Fruit fly (Drosophila melanogaster) whole organism, embryonic: ENCODE results near the gene Cad89D.

Source experiments
- Aef1 ChIP-seq: fragments of 200-800 bp; sonication (Bioruptor generic); IDR thresholded peaks from 3 replicates; pipeline ENCODE4 v1.3.6; 2022; ENCODE audit warnings: missing biosample characterization, missing genetic modification characterization
- Atf-2 ChIP-seq: fragments of 200-800 bp; sonication (Bioruptor generic); optimal IDR thresholded peaks from 2 replicates; lab custom pipeline; 2016; ENCODE audit warnings: missing biosample characterization, missing genetic modification characterization
- C15 ChIP-seq: fragments of 200-800 bp; sonication (Bioruptor generic); IDR thresholded peaks from 3 replicates; pipeline ENCODE4 v1.3.6; 2022; ENCODE audit warnings: missing biosample characterization, missing genetic modification characterization
- CG10321 ChIP-seq: fragments of 200-800 bp; sonication (Bioruptor generic); IDR thresholded peaks from 2 replicates; pipeline ENCODE4 v1.3.6; 2022; ENCODE audit warnings: missing biosample characterization, missing genetic modification characterization
- CG11504 ChIP-seq: fragments of 200-800 bp; sonication (Bioruptor generic); optimal IDR thresholded peaks from 3 replicates; lab custom pipeline; 2019; ENCODE audit warnings: missing biosample characterization, mild to moderate bottlenecking, missing genetic modification characterization, moderate library complexity
- CG12299 ChIP-seq: fragments of 200-800 bp; sonication (Bioruptor generic); optimal IDR thresholded peaks from 2 replicates; lab custom pipeline; 2018; ENCODE audit warnings: missing biosample characterization, mild to moderate bottlenecking, missing genetic modification characterization
- CG15514 ChIP-seq: fragments of 200-800 bp; sonication (Bioruptor generic); optimal IDR thresholded peaks from 3 replicates; lab custom pipeline; 2017; ENCODE audit warnings: missing biosample characterization, missing genetic modification characterization, mild to moderate bottlenecking, moderate library complexity, missing genetic modification reagents
- CG16813 ChIP-seq: fragments of 200-800 bp; sonication (Bioruptor generic); IDR thresholded peaks from 3 replicates; pipeline ENCODE4 v1.3.6; 2022; ENCODE audit warnings: missing biosample characterization, missing genetic modification characterization; ENCODE audit not compliant: partially characterized antibody
- CG17186 ChIP-seq: fragments of 200-800 bp; sonication (Bioruptor generic); optimal IDR thresholded peaks from 3 replicates; lab custom pipeline; 2017; ENCODE audit warnings: missing biosample characterization, missing genetic modification reagents, missing genetic modification characterization
- CG17361 ChIP-seq: fragments of 200-800 bp; sonication (Bioruptor generic); IDR thresholded peaks from 3 replicates; pipeline ENCODE4 v1.3.6; 2022; ENCODE audit warnings: missing biosample characterization, missing genetic modification characterization
- CG17912 ChIP-seq: fragments of 200-800 bp; sonication (Bioruptor generic); optimal IDR thresholded peaks from 2 replicates; lab custom pipeline; 2018; ENCODE audit warnings: missing biosample characterization, mild to moderate bottlenecking, missing genetic modification characterization
- CG2129 ChIP-seq: fragments of 200-800 bp; sonication (Bioruptor generic); IDR thresholded peaks from 2 replicates; pipeline ENCODE4 v1.3.6; 2022; ENCODE audit warnings: missing biosample characterization, missing genetic modification characterization; ENCODE audit not compliant: partially characterized antibody
- CG32532 ChIP-seq: fragments of 200-800 bp; sonication (Bioruptor generic); IDR thresholded peaks from 2 replicates; pipeline ENCODE4 v1.3.6; 2022; ENCODE audit warnings: missing biosample characterization, missing genetic modification characterization
- CG3726 ChIP-seq: fragments of 200-800 bp; sonication (Bioruptor generic); IDR thresholded peaks from 3 replicates; pipeline ENCODE4, ENCODE4 v1.3.6; 2022; ENCODE audit warnings: missing biosample characterization, missing genetic modification characterization
- CG4404 ChIP-seq: fragments of 200-800 bp; sonication (Bioruptor generic); IDR thresholded peaks from 2 replicates; pipeline ENCODE4 v1.3.6; 2022; ENCODE audit warnings: missing biosample characterization, missing genetic modification characterization
- CG4424 ChIP-seq: fragments of 200-800 bp; sonication (Bioruptor generic); optimal IDR thresholded peaks from 3 replicates; lab custom pipeline; 2016; ENCODE audit warnings: missing biosample characterization, missing genetic modification characterization
- CG4707 ChIP-seq: fragments of 200-800 bp; sonication (Bioruptor generic); optimal IDR thresholded peaks from 2 replicates; lab custom pipeline; 2018; ENCODE audit warnings: missing biosample characterization, mild to moderate bottlenecking, missing genetic modification characterization, moderate library complexity
- CG6791 ChIP-seq: fragments of 200-800 bp; sonication (Bioruptor generic); IDR thresholded peaks from 3 replicates; pipeline ENCODE4 v1.3.6; 2022; ENCODE audit warnings: missing biosample characterization, missing genetic modification characterization; ENCODE audit not compliant: partially characterized antibody
- CG8478 ChIP-seq: fragments of >200 bp; optimal IDR thresholded peaks from 2 replicates; lab custom pipeline; 2018
- CTCF ChIP-seq: fragments of 200-800 bp; sonication (Bioruptor generic); optimal IDR thresholded peaks from 2 replicates; lab custom pipeline; 2017; ENCODE audit warnings: missing biosample characterization, mild to moderate bottlenecking, missing genetic modification characterization, moderate library complexity
- Dek ChIP-seq: fragments of 200-800 bp; sonication (Bioruptor generic); optimal IDR thresholded peaks from 3 replicates; lab custom pipeline; 2019; ENCODE audit warnings: missing biosample characterization, mild to moderate bottlenecking, missing genetic modification characterization, moderate library complexity
- Dip3 ChIP-seq: fragments of 200-800 bp; sonication (Bioruptor generic); optimal IDR thresholded peaks from 3 replicates; lab custom pipeline; 2016; ENCODE audit warnings: missing biosample characterization, missing genetic modification characterization
- Hr39 ChIP-seq: fragments of >200 bp; optimal IDR thresholded peaks from 2 replicates; lab custom pipeline; 2017
- Lim3 ChIP-seq: fragments of 200-800 bp; sonication (Bioruptor generic); IDR thresholded peaks from 2 replicates; pipeline ENCODE4 v1.3.6; 2022; ENCODE audit warnings: missing biosample characterization, missing genetic modification characterization
- MTF-1 ChIP-seq: fragments of 200-800 bp; sonication (Bioruptor generic); optimal IDR thresholded peaks from 2 replicates; lab custom pipeline; 2018; ENCODE audit warnings: missing biosample characterization, mild to moderate bottlenecking, missing genetic modification characterization, borderline replicate concordance
- NC2α ChIP-seq: fragments of 200-800 bp; sonication (Bioruptor generic); optimal IDR thresholded peaks from 2 replicates; lab custom pipeline; 2016; ENCODE audit warnings: missing biosample characterization, missing genetic modification characterization
- Pdp1 ChIP-seq, 2 experiments: fragments of 200-800 bp; sonication (Bioruptor generic); optimal IDR thresholded peaks; 3 replicates each; lab custom pipeline; 2016; ENCODE audit warnings: missing biosample characterization in 2 of 2, missing genetic modification characterization in 2 of 2, mild to moderate bottlenecking in 1 of 2, moderate library complexity in 1 of 2
- Scr ChIP-seq: fragments of 200-800 bp; sonication (Bioruptor generic); IDR thresholded peaks from 2 replicates; pipeline ENCODE4 v1.3.6; 2022; ENCODE audit warnings: missing biosample characterization, missing genetic modification characterization; ENCODE audit not compliant: partially characterized antibody
- Sin3A ChIP-seq: fragments of >200 bp; optimal IDR thresholded peaks from 2 replicates; lab custom pipeline; 2018
- Ssrp ChIP-seq: fragments of 200-800 bp; sonication (Bioruptor generic); optimal IDR thresholded peaks from 2 replicates; lab custom pipeline; 2018; ENCODE audit warnings: missing biosample characterization, mild to moderate bottlenecking, missing genetic modification characterization, moderate library complexity
- TFAM ChIP-seq: fragments of 200-800 bp; sonication (Bioruptor generic); optimal IDR thresholded peaks from 2 replicates; lab custom pipeline; 2017; ENCODE audit warnings: missing biosample characterization, missing genetic modification characterization, inconsistent platforms
- ap ChIP-seq: fragments of 200-800 bp; sonication (Bioruptor generic); IDR thresholded peaks from 2 replicates; pipeline ENCODE4 v1.3.6; 2022; ENCODE audit warnings: missing biosample characterization, missing genetic modification characterization
- az2 ChIP-seq: fragments of 200-800 bp; sonication (Bioruptor generic); optimal IDR thresholded peaks from 3 replicates; lab custom pipeline; 2016; ENCODE audit warnings: missing biosample characterization, missing genetic modification characterization
- bigmax ChIP-seq: fragments of 200-800 bp; sonication (Bioruptor generic); optimal IDR thresholded peaks from 2 replicates; lab custom pipeline; 2018; ENCODE audit warnings: missing biosample characterization, mild to moderate bottlenecking, missing genetic modification characterization
- caup ChIP-seq: fragments of 200-800 bp; sonication (Bioruptor generic); optimal IDR thresholded peaks from 3 replicates; lab custom pipeline; 2017; ENCODE audit warnings: missing biosample characterization, mild to moderate bottlenecking, missing genetic modification characterization, moderate library complexity; ENCODE audit not compliant: severe bottlenecking
- chn ChIP-seq: fragments of 200-800 bp; sonication (Bioruptor generic); optimal IDR thresholded peaks from 2 replicates; lab custom pipeline; 2016; ENCODE audit warnings: missing biosample characterization, missing genetic modification characterization
- gem ChIP-seq: fragments of 200-800 bp; sonication (Bioruptor generic); optimal IDR thresholded peaks from 2 replicates; lab custom pipeline; 2019; ENCODE audit warnings: missing biosample characterization, mild to moderate bottlenecking, missing genetic modification characterization, moderate library complexity
- grau ChIP-seq: fragments of 200-800 bp; optimal IDR thresholded peaks from 3 replicates; lab custom pipeline; 2019; ENCODE audit warnings: missing biosample characterization, mild to moderate bottlenecking, missing genetic modification characterization, moderate library complexity
- grn ChIP-seq: fragments of 200-800 bp; sonication (Bioruptor generic); optimal IDR thresholded peaks from 3 replicates; lab custom pipeline; 2017; ENCODE audit warnings: missing biosample characterization, missing genetic modification characterization
- lmd ChIP-seq: fragments of 200-800 bp; sonication (Bioruptor generic); IDR thresholded peaks from 2 replicates; pipeline ENCODE4 v1.3.6; 2022; ENCODE audit warnings: missing biosample characterization, missing genetic modification characterization
- lov ChIP-seq, 2 experiments: fragments of 200-800 bp in 1 of 2; fragments of >200 bp in 1 of 2; sonication (Bioruptor generic) in 1 of 2; IDR thresholded peaks in 1 of 2; optimal IDR thresholded peaks in 1 of 2; 2 replicates in 1 of 2; 3 replicates in 1 of 2; pipeline versions ENCODE4 v1.3.6 to Lab custom; 2017 to 2022; ENCODE audit warnings: missing biosample characterization in 1 of 2, missing genetic modification characterization in 1 of 2
- mam ChIP-seq: fragments of 200-800 bp; sonication (Bioruptor generic); optimal IDR thresholded peaks from 3 replicates; lab custom pipeline; 2016; ENCODE audit warnings: missing biosample characterization, missing genetic modification characterization
- nerfin-2 ChIP-seq: fragments of 200-800 bp; sonication (Bioruptor generic); IDR thresholded peaks from 2 replicates; pipeline ENCODE4 v1.3.6; 2022; ENCODE audit warnings: missing biosample characterization, missing genetic modification characterization; ENCODE audit not compliant: partially characterized antibody
- phol ChIP-seq: fragments of 200-800 bp; sonication (Bioruptor generic); optimal IDR thresholded peaks from 3 replicates; lab custom pipeline; 2018; ENCODE audit warnings: missing biosample characterization, mild to moderate bottlenecking, missing genetic modification characterization, moderate library complexity
- scrt ChIP-seq: fragments of 200-800 bp; sonication (Bioruptor generic); optimal IDR thresholded peaks from 2 replicates; lab custom pipeline; 2018; ENCODE audit warnings: missing biosample characterization, mild to moderate bottlenecking, missing genetic modification characterization, moderate library complexity
- sisA ChIP-seq: fragments of 200-800 bp; sonication (Bioruptor generic); IDR thresholded peaks from 2 replicates; pipeline ENCODE4 v1.3.6; 2022; ENCODE audit warnings: missing biosample characterization, missing genetic modification characterization
- slbo ChIP-seq: fragments of 200-800 bp; sonication (Bioruptor generic); IDR thresholded peaks from 2 replicates; pipeline ENCODE4 v1.3.6; 2022; ENCODE audit warnings: missing biosample characterization, missing genetic modification characterization
- sob ChIP-seq: fragments of 200-800 bp; sonication (Bioruptor generic); IDR thresholded peaks from 2 replicates; pipeline ENCODE4 v1.3.6; 2022; ENCODE audit warnings: missing biosample characterization, missing genetic modification characterization
- twi ChIP-seq: fragments of 200-800 bp; optimal IDR thresholded peaks from 2 replicates; lab custom pipeline; 2019; ENCODE audit warnings: missing biosample characterization, mild to moderate bottlenecking, missing genetic modification characterization, moderate library complexity

Cad89D gene

DNA sequence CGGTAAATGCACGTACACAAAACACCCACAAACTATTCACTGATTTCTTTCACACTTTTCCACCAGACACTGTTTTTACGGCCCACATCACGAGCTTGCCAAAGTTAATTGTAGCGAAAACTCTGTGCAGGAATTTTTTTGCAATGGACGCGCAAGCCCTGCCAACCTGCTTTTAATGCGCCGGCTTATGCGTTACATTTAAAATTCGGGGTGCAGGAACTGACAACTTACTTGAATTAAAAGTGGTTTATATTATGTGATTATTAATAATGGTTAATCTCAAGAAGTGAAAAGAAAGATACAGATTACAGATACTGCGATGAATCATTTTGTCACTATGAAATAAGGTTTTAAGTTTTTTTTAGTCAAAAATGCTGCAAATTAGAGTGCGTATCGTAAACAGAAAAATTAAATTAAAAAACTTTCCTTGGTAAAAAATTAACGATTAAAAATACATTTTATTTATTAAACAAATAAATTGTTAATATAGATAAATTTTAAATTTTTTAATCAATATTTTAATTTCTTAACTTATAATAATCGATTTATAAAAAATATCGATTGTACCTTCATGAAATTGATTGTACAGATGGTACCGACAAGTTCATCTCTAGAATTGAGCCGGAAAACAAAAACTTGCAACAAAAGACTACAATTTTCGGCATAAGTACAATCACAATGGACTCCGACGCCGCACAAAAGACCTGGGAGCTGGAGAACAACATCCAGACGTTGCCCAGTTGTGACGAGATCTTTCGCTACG, 25.5 kb downstream of the Cad89D start, which contains the start of the genes CG42232 and CSN5 (continued):
- TF ChIP-seq CG16813 (GFP tag; lab: Robert Waterston, UW) (no peak; the same call in 2 of the 3 replicates), ap (GFP tag; lab: Robert Waterston, UW) (peak; percentile 38; the same call in 1 of the 2 replicates), CG6791 (GFP tag; lab: Robert Waterston, UW) (peak; percentile 52; the same call in 1 of the 3 replicates), nerfin-2 (no peak), CG8478 (lab: Kevin White, UChicago) (no peak), CG4404 (GFP tag; lab: Robert Waterston, UW) (no peak), CG17186 (peak; percentile 58), Scr (peak; percentile 64), grn (GFP tag; lab: Kevin White, UChicago) (no peak), scrt (GFP tag; lab: Kevin White, UChicago) (no peak), CTCF (GFP tag; lab: Kevin White, UChicago) (no peak), Atf-2 (peak; percentile 22), gem (tag; lab: Kevin White, UChicago) (peak; percentile 81), sisA (GFP tag; lab: Robert Waterston, UW) (peak; percentile 51; the same call in 1 of the 2 replicates), Aef1 (peak; percentile 11; the same call in 1 of the 3 replicates), CG15514 (GFP tag; lab: Kevin White, UChicago) (peak; percentile 59), Hr39 (no peak), TFAM (GFP tag; lab: Kevin White, UChicago) (no peak), CG12299 (tag; lab: Kevin White, UChicago) (peak; percentile 9), Ssrp (tag; lab: Kevin White, UChicago) (peak; percentile 64), CG4707 (GFP tag; lab: Kevin White, UChicago) (no peak), CG2129 (GFP tag; lab: Robert Waterston, UW) (no peak; the same call in 1 of the 2 replicates), CG17361 (no peak; the same call in 2 of the 3 replicates), NC2α (no peak), CG17912 (GFP tag; lab: Kevin White, UChicago) (no peak), mam (GFP tag; lab: Kevin White, UChicago) (peak; percentile 69), bigmax (GFP tag; lab: Kevin White, UChicago) (no peak), phol (peak; percentile 79), az2 (GFP tag; lab: Kevin White, UChicago) (peak; percentile 67), CG4424 (GFP tag; lab: Kevin White, UChicago) (peak; percentile 75), Pdp1 (GFP tag; optimal IDR thresholded peaks at IDR 0.05; lab: Kevin White, UChicago) (peak in 1 of 2 experiments; percentile 36), Sin3A (lab: Kevin White, UChicago) (peak; percentile 18), grau (tag; lab: Kevin White, UChicago) (no peak), CG32532 (GFP tag; lab: Robert Waterston, UW) (peak; percentile 57), slbo (GFP tag; lab: Robert Waterston, UW) (peak; percentile 69), CG10321 (GFP tag; lab: Robert Waterston, UW) (no peak), lov (optimal IDR thresholded peaks at IDR 0.05; lab: Kevin White, UChicago) (no peak), lov (GFP tag; IDR thresholded peaks at IDR 0.05; lab: Robert Waterston, UW) (no peak), Dek (tag; lab: Kevin White, UChicago) (peak; percentile 28), chn (peak; percentile 37), Lim3 (no peak), C15 (no peak), twi (tag; lab: Kevin White, UChicago) (peak; percentile 12), Dip3 (GFP tag; lab: Kevin White, UChicago) (no peak), caup (no peak), MTF-1 (GFP tag; lab: Kevin White, UChicago) (no peak), CG3726 (GFP tag; lab: Robert Waterston, UW) (no peak), CG11504 (tag; lab: Kevin White, UChicago) (no peak), sob (0 out of 2 replicates have a peak, but pooled peaks have one; percentile 18), lmd (peak; percentile 25; the same call in 1 of the 2 replicates)
